Fruit fly (Drosophila melanogaster) whole organism, embryonic: ENCODE measurements around the gene CG42876.

ENCODE experiments used
- CG1024 ChIP-seq: fragments of 200-800 bp; sonication (Bioruptor generic); IDR thresholded peaks from 2 replicates; pipeline ENCODE4 v1.3.6; 2022; ENCODE audit warnings: missing biosample characterization, missing genetic modification characterization
- CG10959 ChIP-seq: fragments of 200-800 bp; sonication (Bioruptor generic); IDR thresholded peaks from 2 replicates; pipeline ENCODE4 v1.3.6; 2022; ENCODE audit warnings: missing biosample characterization, missing genetic modification characterization
- CG10979 ChIP-seq: fragments of 200-800 bp; sonication (Bioruptor generic); optimal IDR thresholded peaks from 2 replicates; lab custom pipeline; 2018; ENCODE audit warnings: missing biosample characterization, mild to moderate bottlenecking, missing genetic modification characterization, moderate library complexity
- CG12391 ChIP-seq: fragments of 200-800 bp; sonication (Bioruptor generic); optimal IDR thresholded peaks from 3 replicates; lab custom pipeline; 2018; ENCODE audit warnings: missing biosample characterization, mild to moderate bottlenecking, missing genetic modification characterization, moderate library complexity
- CG12769 ChIP-seq: fragments of 200-800 bp; sonication (Bioruptor generic); optimal IDR thresholded peaks from 2 replicates; lab custom pipeline; 2019; ENCODE audit warnings: missing biosample characterization, mild to moderate bottlenecking, missing genetic modification characterization, moderate library complexity
- CG16815 ChIP-seq: fragments of 200-800 bp; sonication (Bioruptor generic); optimal IDR thresholded peaks from 3 replicates; lab custom pipeline; 2017; ENCODE audit warnings: missing biosample characterization, mild to moderate bottlenecking, missing genetic modification characterization
- CG17912 ChIP-seq: fragments of 200-800 bp; sonication (Bioruptor generic); optimal IDR thresholded peaks from 2 replicates; lab custom pipeline; 2018; ENCODE audit warnings: missing biosample characterization, mild to moderate bottlenecking, missing genetic modification characterization
- CG18011 ChIP-seq: fragments of 200-800 bp; sonication (Bioruptor generic); optimal IDR thresholded peaks from 2 replicates; lab custom pipeline; 2017; ENCODE audit warnings: missing biosample characterization, missing genetic modification characterization, mild to moderate bottlenecking, moderate library complexity, missing genotype
- CG2712 ChIP-seq: fragments of 200-800 bp; optimal IDR thresholded peaks from 3 replicates; lab custom pipeline; 2019; ENCODE audit warnings: missing biosample characterization, mild to moderate bottlenecking, missing genetic modification characterization, moderate library complexity
- CG4328 ChIP-seq: fragments of 200-800 bp; sonication (Bioruptor generic); optimal IDR thresholded peaks from 3 replicates; lab custom pipeline; 2017; ENCODE audit warnings: missing biosample characterization, missing genetic modification reagents, missing genetic modification characterization
- CG43689 ChIP-seq: fragments of 200-800 bp; sonication (Bioruptor generic); IDR thresholded peaks from 2 replicates; pipeline ENCODE4 v1.3.6; 2022; ENCODE audit warnings: missing biosample characterization, missing genetic modification characterization
- CG4730 ChIP-seq: fragments of 200-800 bp; sonication (Bioruptor generic); IDR thresholded peaks from 2 replicates; pipeline ENCODE4 v1.3.6; 2022; ENCODE audit warnings: missing biosample characterization, missing genetic modification characterization
- CG4854 ChIP-seq: fragments of 200-800 bp; sonication (Bioruptor generic); optimal IDR thresholded peaks from 2 replicates; lab custom pipeline; 2016; ENCODE audit warnings: missing biosample characterization, missing genetic modification characterization, inconsistent platforms
- CG7745 ChIP-seq: fragments of 200-800 bp; sonication (Bioruptor generic); optimal IDR thresholded peaks from 2 replicates; lab custom pipeline; 2018; ENCODE audit warnings: missing biosample characterization, mild to moderate bottlenecking, missing genetic modification characterization, moderate library complexity
- CG7963 ChIP-seq: fragments of 200-800 bp; sonication (Bioruptor generic); IDR thresholded peaks from 3 replicates; pipeline ENCODE4 v1.3.6; 2022; ENCODE audit warnings: missing biosample characterization, missing genetic modification characterization; ENCODE audit not compliant: partially characterized antibody
- CG8765 ChIP-seq: fragments of 200-800 bp; sonication (Bioruptor generic); IDR thresholded peaks from 2 replicates; pipeline ENCODE4 v1.3.6; 2022; ENCODE audit warnings: missing biosample characterization, missing genetic modification characterization
- CG9437 ChIP-seq: fragments of 200-800 bp; sonication (Bioruptor generic); optimal IDR thresholded peaks from 2 replicates; lab custom pipeline; 2018; ENCODE audit warnings: missing biosample characterization, mild to moderate bottlenecking, missing genetic modification characterization
- CG9817 ChIP-seq: fragments of 200-800 bp; sonication (Bioruptor generic); optimal IDR thresholded peaks from 2 replicates; lab custom pipeline; 2018; ENCODE audit warnings: missing biosample characterization, mild to moderate bottlenecking, missing genetic modification characterization, moderate library complexity
- Dip2 ChIP-seq: fragments of 200-800 bp; sonication (Bioruptor generic); IDR thresholded peaks from 2 replicates; pipeline ENCODE4 v1.3.6; 2022; ENCODE audit warnings: missing biosample characterization, missing genetic modification characterization
- Doc2 ChIP-seq: fragments of 200-800 bp; sonication (Bioruptor generic); IDR thresholded peaks from 2 replicates; pipeline ENCODE4 v1.3.6; 2022; ENCODE audit warnings: missing biosample characterization, missing genetic modification characterization
- ERR ChIP-seq: fragments of 200-800 bp; sonication (Bioruptor generic); optimal IDR thresholded peaks from 2 replicates; lab custom pipeline; 2016; ENCODE audit warnings: missing biosample characterization, missing genetic modification characterization
- Ets97D ChIP-seq: fragments of 200-800 bp; sonication (Bioruptor generic); optimal IDR thresholded peaks from 3 replicates; lab custom pipeline; 2016; ENCODE audit warnings: missing biosample characterization, missing genetic modification characterization
- GATAe ChIP-seq: fragments of 200-800 bp; sonication (Bioruptor generic); conservative IDR thresholded peaks from 2 replicates; pipeline ENCODE4 v1.3.6; 2022; ENCODE audit warnings: missing biosample characterization, missing genetic modification characterization
- Gug ChIP-seq: fragments of 200-800 bp; sonication (Bioruptor generic); IDR thresholded peaks from 4 replicates; pipeline ENCODE4 v1.3.6; 2022; ENCODE audit warnings: missing biosample characterization, missing genetic modification characterization
- H15 ChIP-seq: fragments of 200-800 bp; sonication (Bioruptor generic); IDR thresholded peaks from 3 replicates; pipeline ENCODE4 v1.3.6; 2022; ENCODE audit warnings: missing biosample characterization, missing genetic modification characterization
- H2.0 ChIP-seq: fragments of 200-800 bp; sonication (Bioruptor generic); IDR thresholded peaks from 2 replicates; pipeline ENCODE4 v1.3.6; 2022; ENCODE audit warnings: missing biosample characterization, missing genetic modification characterization
- HmgZ ChIP-seq: fragments of 200-800 bp; sonication (Bioruptor generic); optimal IDR thresholded peaks from 2 replicates; lab custom pipeline; 2018; ENCODE audit warnings: missing biosample characterization, mild to moderate bottlenecking, missing genetic modification characterization
- Kr ChIP-seq: fragments of 200-800 bp; sonication (Bioruptor generic); optimal IDR thresholded peaks from 2 replicates; lab custom pipeline; 2017; ENCODE audit warnings: missing biosample characterization, mild to moderate bottlenecking, missing genetic modification characterization
- Mrtf ChIP-seq: fragments of 200-800 bp; sonication (Bioruptor generic); IDR thresholded peaks from 3 replicates; pipeline ENCODE4 v1.3.6; 2022; ENCODE audit warnings: missing biosample characterization, missing genetic modification characterization
- Optix ChIP-seq: fragments of 200-800 bp; sonication (Bioruptor generic); IDR thresholded peaks from 3 replicates; pipeline ENCODE4 v1.3.6; 2022; ENCODE audit warnings: missing biosample characterization, missing genetic modification characterization
- Poxn ChIP-seq: fragments of 200-800 bp; sonication (Bioruptor generic); IDR thresholded peaks from 2 replicates; pipeline ENCODE4 v1.3.6; 2022; ENCODE audit warnings: missing biosample characterization, missing genetic modification characterization
- ac ChIP-seq: fragments of 200-800 bp; sonication (Bioruptor generic); optimal IDR thresholded peaks from 3 replicates; lab custom pipeline; 2017; ENCODE audit warnings: missing biosample characterization, mild to moderate bottlenecking, missing genetic modification characterization
- bowl ChIP-seq: fragments of 200-800 bp; sonication (Bioruptor generic); IDR thresholded peaks from 2 replicates; pipeline ENCODE4 v1.3.6; 2022; ENCODE audit warnings: missing biosample characterization, missing genetic modification characterization
- crp ChIP-seq, 2 experiments: fragments of 200-800 bp; sonication (Bioruptor generic); optimal IDR thresholded peaks; 2 replicates in 1 of 2; 3 replicates in 1 of 2; lab custom pipeline; 2017; ENCODE audit warnings: missing biosample characterization in 2 of 2, missing genetic modification characterization in 2 of 2, mild to moderate bottlenecking in 1 of 2, moderate library complexity in 1 of 2
- da ChIP-seq: fragments of 200-800 bp; sonication (Bioruptor generic); optimal IDR thresholded peaks from 2 replicates; lab custom pipeline; 2016; ENCODE audit warnings: missing biosample characterization, missing genetic modification characterization
- her ChIP-seq: fragments of 200-800 bp; sonication (Bioruptor generic); optimal IDR thresholded peaks from 2 replicates; lab custom pipeline; 2016; ENCODE audit warnings: missing biosample characterization, missing genetic modification characterization
- hkb ChIP-seq, 2 experiments: fragments of 200-800 bp in 1 of 2; fragments of >200 bp in 1 of 2; sonication (Bioruptor generic) in 1 of 2; IDR thresholded peaks in 1 of 2; optimal IDR thresholded peaks in 1 of 2; 2 replicates each; pipeline versions ENCODE4 v1.3.6 to Lab custom; 2017 to 2022; ENCODE audit warnings: missing biosample characterization in 1 of 2, missing genetic modification characterization in 1 of 2
- phol ChIP-seq: fragments of 200-800 bp; sonication (Bioruptor generic); optimal IDR thresholded peaks from 3 replicates; lab custom pipeline; 2018; ENCODE audit warnings: missing biosample characterization, mild to moderate bottlenecking, missing genetic modification characterization, moderate library complexity
- pros ChIP-seq: fragments of 200-800 bp; sonication (Bioruptor generic); optimal IDR thresholded peaks from 3 replicates; lab custom pipeline; 2019; ENCODE audit warnings: missing biosample characterization, mild to moderate bottlenecking, missing genetic modification characterization, moderate library complexity
- sc ChIP-seq, 3 experiments: fragments of >200 bp in 2 of 3; fragments of 200-800 bp in 1 of 3; sonication (Bioruptor generic) in 1 of 3; optimal IDR thresholded peaks; 2 replicates in 2 of 3; 3 replicates in 1 of 3; lab custom pipeline; 2017; ENCODE audit warnings: mild to moderate bottlenecking in 1 of 3, missing biosample characterization in 1 of 3, missing genetic modification characterization in 1 of 3, missing genetic modification reagents in 1 of 3
- sd ChIP-seq: fragments of 200-800 bp; sonication (Bioruptor generic); optimal IDR thresholded peaks from 3 replicates; lab custom pipeline; 2018; ENCODE audit warnings: missing biosample characterization, mild to moderate bottlenecking, missing genetic modification characterization, moderate library complexity
- sqz ChIP-seq: fragments of 200-800 bp; sonication (Bioruptor generic); optimal IDR thresholded peaks from 3 replicates; lab custom pipeline; 2018; ENCODE audit warnings: missing biosample characterization, mild to moderate bottlenecking, missing genetic modification characterization
- ssp ChIP-seq: fragments of 200-800 bp; sonication (Bioruptor generic); IDR thresholded peaks from 2 replicates; pipeline ENCODE4 v1.3.6; 2022; ENCODE audit warnings: missing biosample characterization, missing genetic modification characterization
- stc ChIP-seq: fragments of 200-800 bp; sonication (Bioruptor generic); IDR thresholded peaks from 2 replicates; pipeline ENCODE4 v1.3.6; 2022; ENCODE audit warnings: missing biosample characterization, missing genetic modification characterization
- vfl ChIP-seq: fragments of 200-800 bp; sonication (Bioruptor generic); optimal IDR thresholded peaks from 2 replicates; lab custom pipeline; 2016; ENCODE audit warnings: missing biosample characterization, missing genetic modification characterization
- zf30C ChIP-seq: fragments of 200-800 bp; sonication (Bioruptor generic); optimal IDR thresholded peaks from 3 replicates; lab custom pipeline; 2018; ENCODE audit warnings: missing biosample characterization, mild to moderate bottlenecking, missing genetic modification characterization

The CG42876 gene

dm6 chr2L:15761409-15762407 is 50.2 kb downstream of the CG42876 start (continued):
- TF ChIP-seq ssp, result peak; percentile 60
- peak; percentile 24 for TF ChIP-seq CG4328 (GFP tag; lab: Kevin White, UChicago)
- TF ChIP-seq CG16815, result peak; percentile 30
- peak; percentile 88 for TF ChIP-seq CG12391
- TF ChIP-seq H15, result peak; percentile 71; the same call in 2 of the 3 replicates
- TF ChIP-seq Doc2 (GFP tag; lab: Robert Waterston, UW), result no peak
- peak in 1 of 2 experiments; percentile 3 for TF ChIP-seq crp (GFP tag; optimal IDR thresholded peaks at IDR 0.05; lab: Kevin White, UChicago)
- no peak for TF ChIP-seq CG17912
- TF ChIP-seq CG1024, result peak; percentile 64
- no peak for TF ChIP-seq her
- no peak; the same call in 1 of the 2 replicates for TF ChIP-seq GATAe (GFP tag; lab: Robert Waterston, UW)
- no peak for TF ChIP-seq CG7745 (tag; lab: Kevin White, UChicago)
- TF ChIP-seq Mrtf (GFP tag; lab: Robert Waterston, UW), result no peak; the same call in 2 of the 3 replicates
- no peak for TF ChIP-seq Kr (GFP tag; lab: Kevin White, UChicago)
- no peak for TF ChIP-seq sd
- peak; percentile 44; the same call in 1 of the 2 replicates for TF ChIP-seq CG43689 (GFP tag; lab: Robert Waterston, UW)
- TF ChIP-seq CG12769 (tag; lab: Kevin White, UChicago), result no peak
- TF ChIP-seq CG8765 (GFP tag; lab: Robert Waterston, UW), result peak; percentile 58
- peak; percentile 41 for TF ChIP-seq CG9817 (tag; lab: Kevin White, UChicago)
- peak; percentile 80 for TF ChIP-seq phol (tag; lab: Kevin White, UChicago)
- TF ChIP-seq Gug (GFP tag; lab: Robert Waterston, UW), result peak; percentile 44; the same call in 2 of the 4 replicates
- TF ChIP-seq Dip2, result no peak
- TF ChIP-seq da (GFP tag; lab: Kevin White, UChicago), result no peak
- TF ChIP-seq ERR, result no peak
- peak; percentile 72 for TF ChIP-seq H2.0 (GFP tag; lab: Robert Waterston, UW)
- TF ChIP-seq CG2712 (tag; lab: Kevin White, UChicago), result peak; percentile 87
- TF ChIP-seq CG18011 (GFP tag; lab: Kevin White, UChicago), result no peak
- TF ChIP-seq CG10979 (tag; lab: Kevin White, UChicago), result peak; percentile 76
- peak; percentile 89 for TF ChIP-seq CG9437 (GFP tag; lab: Kevin White, UChicago)
- TF ChIP-seq pros (GFP tag; lab: Kevin White, UChicago), result no peak
- peak; percentile 51; the same call in 1 of the 2 replicates for TF ChIP-seq bowl (GFP tag; lab: Robert Waterston, UW)
- TF ChIP-seq Poxn (GFP tag; lab: Robert Waterston, UW), result no peak
- TF ChIP-seq vfl (GFP tag; lab: Kevin White, UChicago), result peak; percentile 1
- TF ChIP-seq sqz (GFP tag; lab: Kevin White, UChicago), result no peak
- no peak for TF ChIP-seq HmgZ (tag; lab: Kevin White, UChicago)
- no peak for TF ChIP-seq sc (optimal IDR thresholded peaks at IDR 0.05; lab: Kevin White, UChicago)
- peak; percentile 45 for TF ChIP-seq sc (GFP tag; optimal IDR thresholded peaks at IDR 0.05; lab: Kevin White, UChicago)
- no peak; the same call in 2 of the 3 replicates for TF ChIP-seq CG7963 (GFP tag; lab: Robert Waterston, UW)
- TF ChIP-seq hkb (optimal IDR thresholded peaks at IDR 0.05; lab: Kevin White, UChicago), result no peak
- TF ChIP-seq hkb (GFP tag; IDR thresholded peaks at IDR 0.05; lab: Robert Waterston, UW), result peak; percentile 84
- peak; percentile 91 for TF ChIP-seq zf30C (GFP tag; lab: Kevin White, UChicago)
- peak; percentile 77; the same call in 1 of the 2 replicates for TF ChIP-seq CG10959
- peak; percentile 80 for TF ChIP-seq stc (GFP tag; lab: Robert Waterston, UW)
- peak; percentile 74 for TF ChIP-seq CG4730 (GFP tag; lab: Robert Waterston, UW)
- TF ChIP-seq CG4854, result peak; percentile 1
- TF ChIP-seq Optix (GFP tag; lab: Robert Waterston, UW), result peak; percentile 45; the same call in 1 of the 3 replicates
- TF ChIP-seq ac, result peak; percentile 43
- TF ChIP-seq Ets97D (GFP tag; lab: Kevin White, UChicago), result no peak
